Worm (Caenorhabditis elegans) whole organism, mixed stage, embryonic: Measurements from ENCODE around the gene F56C9.6.

Source experiments
- blmp-1 ChIP-seq: fragments of 150-350 bp; optimal IDR thresholded peaks from 2 replicates; lab custom pipeline; 2014; ENCODE audit warnings: missing biosample characterization, missing genetic modification characterization
- ces-1 ChIP-seq: fragments of 150-350 bp; optimal IDR thresholded peaks from 2 replicates; lab custom pipeline; 2014; ENCODE audit warnings: missing biosample characterization, missing genetic modification reagents, missing genetic modification characterization
- lin-13 ChIP-seq: fragments of 150-350 bp; optimal IDR thresholded peaks from 2 replicates; lab custom pipeline; 2014; ENCODE audit warnings: missing biosample characterization, missing genetic modification characterization
- lsy-2 ChIP-seq: fragments of 150-350 bp; optimal IDR thresholded peaks from 2 replicates; lab custom pipeline; 2014; ENCODE audit warnings: missing biosample characterization, missing genetic modification characterization
- nhr-76 ChIP-seq: sonication (generic microtip); optimal IDR thresholded peaks from 2 replicates; lab custom pipeline; 2017; ENCODE audit warnings: missing biosample characterization, missing genetic modification characterization
- pha-4 ChIP-seq: fragments of 150-350 bp; optimal IDR thresholded peaks from 2 replicates; lab custom pipeline; 2018; ENCODE audit warnings: missing biosample characterization, missing genetic modification reagents, missing genetic modification characterization

ce11 chrIII:7329155-7329732 lies 18.7 kb upstream of the F56C9.6 start, which contains the start of gene lab-2:
- TF ChIP-seq lsy-2 (tag; lab: Kevin White, UChicago): no peak
- no peak for TF ChIP-seq blmp-1
- TF ChIP-seq ces-1: no peak
- TF ChIP-seq lin-13 (tag; lab: Kevin White, UChicago): no peak
- TF ChIP-seq nhr-76: no peak
- no peak for TF ChIP-seq pha-4
